Fruit fly (Drosophila melanogaster) whole organism, embryonic: ENCODE measurements around the gene LanB1.

Source experiments
- Abd-B ChIP-seq: fragments of 200-800 bp; sonication (Bioruptor generic); optimal IDR thresholded peaks from 2 replicates; lab custom pipeline; 2018; ENCODE audit warnings: missing biosample characterization, mild to moderate bottlenecking, missing genetic modification characterization, moderate library complexity
- CG15601 ChIP-seq: fragments of 200-800 bp; sonication (Bioruptor generic); optimal IDR thresholded peaks from 3 replicates; lab custom pipeline; 2019; ENCODE audit warnings: missing biosample characterization, mild to moderate bottlenecking, missing genetic modification characterization, moderate library complexity
- CG16863 ChIP-seq: fragments of 200-800 bp; sonication (Bioruptor generic); optimal IDR thresholded peaks from 3 replicates; lab custom pipeline; 2016; ENCODE audit warnings: missing biosample characterization, missing genetic modification characterization
- CG17328 ChIP-seq: fragments of 200-800 bp; sonication (Bioruptor generic); IDR thresholded peaks from 2 replicates; pipeline ENCODE4 v1.3.6; 2022; ENCODE audit warnings: missing biosample characterization, missing genetic modification characterization
- CG17802 ChIP-seq: fragments of 200-800 bp; sonication (Bioruptor generic); optimal IDR thresholded peaks from 2 replicates; lab custom pipeline; 2018; ENCODE audit warnings: missing biosample characterization, mild to moderate bottlenecking, missing genetic modification characterization, moderate library complexity
- CG3281 ChIP-seq: fragments of 200-800 bp; sonication (Bioruptor generic); optimal IDR thresholded peaks from 3 replicates; lab custom pipeline; 2017; ENCODE audit warnings: missing biosample characterization, mild to moderate bottlenecking, missing genetic modification characterization
- CG42726 ChIP-seq: fragments of 200-800 bp; sonication (Bioruptor generic); IDR thresholded peaks from 2 replicates; pipeline ENCODE4 v1.3.6; 2022; ENCODE audit warnings: missing biosample characterization, missing genetic modification characterization; ENCODE audit not compliant: partially characterized antibody
- CG4282 ChIP-seq: fragments of 200-800 bp; sonication (Bioruptor generic); optimal IDR thresholded peaks from 2 replicates; lab custom pipeline; 2016; ENCODE audit warnings: missing biosample characterization, missing genetic modification characterization
- CG7745 ChIP-seq: fragments of 200-800 bp; sonication (Bioruptor generic); optimal IDR thresholded peaks from 2 replicates; lab custom pipeline; 2018; ENCODE audit warnings: missing biosample characterization, mild to moderate bottlenecking, missing genetic modification characterization, moderate library complexity
- CG7839 ChIP-seq: fragments of 200-800 bp; sonication (Bioruptor generic); optimal IDR thresholded peaks from 3 replicates; lab custom pipeline; 2018; ENCODE audit warnings: missing biosample characterization, mild to moderate bottlenecking, missing genetic modification characterization, moderate library complexity
- CG7928 ChIP-seq: fragments of 200-800 bp; sonication (Bioruptor generic); optimal IDR thresholded peaks from 2 replicates; lab custom pipeline; 2017; ENCODE audit warnings: missing biosample characterization, mild to moderate bottlenecking, missing genetic modification characterization
- CG8924 ChIP-seq: fragments of 200-800 bp; optimal IDR thresholded peaks from 3 replicates; lab custom pipeline; 2019; ENCODE audit warnings: missing biosample characterization, mild to moderate bottlenecking, missing genetic modification characterization, moderate library complexity
- CG9215 ChIP-seq: fragments of 200-800 bp; sonication (Bioruptor generic); IDR thresholded peaks from 2 replicates; pipeline ENCODE4 v1.3.6; 2022; ENCODE audit warnings: missing biosample characterization, missing genetic modification characterization
- D ChIP-seq, 2 experiments: fragments of 200-800 bp in 1 of 2; fragments of >200 bp in 1 of 2; sonication (Bioruptor generic) in 1 of 2; optimal IDR thresholded peaks; 2 replicates in 1 of 2; 3 replicates in 1 of 2; lab custom pipeline; 2017; ENCODE audit warnings: mild to moderate bottlenecking in 1 of 2, missing biosample characterization in 1 of 2, missing genetic modification characterization in 1 of 2, missing genetic modification reagents in 1 of 2
- Doc2 ChIP-seq: fragments of 200-800 bp; sonication (Bioruptor generic); IDR thresholded peaks from 2 replicates; pipeline ENCODE4 v1.3.6; 2022; ENCODE audit warnings: missing biosample characterization, missing genetic modification characterization
- Dref ChIP-seq: fragments of 200-800 bp; sonication (Bioruptor generic); IDR thresholded peaks from 2 replicates; pipeline ENCODE4 v1.3.6; 2022; ENCODE audit warnings: missing biosample characterization, missing genetic modification characterization
- Fer1 ChIP-seq: fragments of 200-800 bp; sonication (Bioruptor generic); optimal IDR thresholded peaks from 2 replicates; lab custom pipeline; 2017; ENCODE audit warnings: missing biosample characterization, mild to moderate bottlenecking, missing genetic modification characterization
- H15 ChIP-seq: fragments of 200-800 bp; sonication (Bioruptor generic); IDR thresholded peaks from 3 replicates; pipeline ENCODE4 v1.3.6; 2022; ENCODE audit warnings: missing biosample characterization, missing genetic modification characterization
- Hey ChIP-seq: fragments of 200-800 bp; sonication (Bioruptor generic); optimal IDR thresholded peaks from 3 replicates; lab custom pipeline; 2018; ENCODE audit warnings: missing biosample characterization, mild to moderate bottlenecking, missing genetic modification characterization
- Hr51 ChIP-seq, 2 experiments: fragments of 200-800 bp; sonication (Bioruptor generic); optimal IDR thresholded peaks; 2 replicates in 1 of 2; 3 replicates in 1 of 2; lab custom pipeline; 2016 to 2018; ENCODE audit warnings: missing biosample characterization in 2 of 2, missing genetic modification characterization in 2 of 2, mild to moderate bottlenecking in 1 of 2, moderate library complexity in 1 of 2
- Kr ChIP-seq: fragments of 200-800 bp; sonication (Bioruptor generic); optimal IDR thresholded peaks from 2 replicates; lab custom pipeline; 2017; ENCODE audit warnings: missing biosample characterization, mild to moderate bottlenecking, missing genetic modification characterization
- Mes4 ChIP-seq: fragments of 200-800 bp; sonication (Bioruptor generic); optimal IDR thresholded peaks from 2 replicates; lab custom pipeline; 2016; ENCODE audit warnings: missing biosample characterization, missing genetic modification characterization
- Nf-YB ChIP-seq: fragments of 200-800 bp; sonication (Bioruptor generic); optimal IDR thresholded peaks from 3 replicates; lab custom pipeline; 2019; ENCODE audit warnings: missing biosample characterization, mild to moderate bottlenecking, missing genetic modification characterization, moderate library complexity
- Ravus ChIP-seq: fragments of 200-800 bp; sonication (Bioruptor generic); IDR thresholded peaks from 2 replicates; pipeline ENCODE4 v1.3.6; 2022; ENCODE audit warnings: missing biosample characterization, missing genetic modification characterization
- Taf1 ChIP-seq: fragments of 200-800 bp; sonication (Bioruptor generic); IDR thresholded peaks from 2 replicates; pipeline ENCODE4 v1.3.6; 2022; ENCODE audit warnings: missing biosample characterization, missing genetic modification characterization
- Xbp1 ChIP-seq: fragments of 200-800 bp; sonication (Bioruptor generic); optimal IDR thresholded peaks from 3 replicates; lab custom pipeline; 2016; ENCODE audit warnings: missing biosample characterization, mild to moderate bottlenecking, missing genetic modification characterization
- ac ChIP-seq: fragments of 200-800 bp; sonication (Bioruptor generic); optimal IDR thresholded peaks from 3 replicates; lab custom pipeline; 2017; ENCODE audit warnings: missing biosample characterization, mild to moderate bottlenecking, missing genetic modification characterization
- ara ChIP-seq: fragments of 200-800 bp; sonication (Bioruptor generic); IDR thresholded peaks from 2 replicates; pipeline ENCODE4 v1.3.6; 2022; ENCODE audit warnings: missing biosample characterization, missing genetic modification characterization
- bcd ChIP-seq: fragments of 200-800 bp; sonication (Bioruptor generic); optimal IDR thresholded peaks from 2 replicates; lab custom pipeline; 2017; ENCODE audit warnings: missing biosample characterization, mild to moderate bottlenecking, missing genetic modification characterization
- bsh ChIP-seq, 2 experiments: fragments of 200-800 bp; sonication (Bioruptor generic); optimal IDR thresholded peaks; 2 replicates each; lab custom pipeline; 2017 to 2018; ENCODE audit warnings: mild to moderate bottlenecking in 2 of 2, missing biosample characterization in 2 of 2, missing genetic modification characterization in 2 of 2, moderate library complexity in 1 of 2
- chif ChIP-seq, 2 experiments: fragments of 200-800 bp; sonication (Bioruptor generic); optimal IDR thresholded peaks; 3 replicates each; lab custom pipeline; 2016; ENCODE audit warnings: missing biosample characterization in 2 of 2, missing genetic modification characterization in 2 of 2
- chn ChIP-seq: fragments of 200-800 bp; sonication (Bioruptor generic); optimal IDR thresholded peaks from 2 replicates; lab custom pipeline; 2016; ENCODE audit warnings: missing biosample characterization, missing genetic modification characterization
- dpn ChIP-seq, 2 experiments: fragments of 200-800 bp; sonication (Bioruptor generic); optimal IDR thresholded peaks; 3 replicates each; lab custom pipeline; 2016; ENCODE audit warnings: missing biosample characterization in 2 of 2, missing genetic modification characterization in 2 of 2
- eyg ChIP-seq: fragments of 200-800 bp; sonication (Bioruptor generic); optimal IDR thresholded peaks from 3 replicates; lab custom pipeline; 2016; ENCODE audit warnings: missing biosample characterization, missing genetic modification characterization
- fru ChIP-seq: fragments of >200 bp; optimal IDR thresholded peaks from 2 replicates; lab custom pipeline; 2017
- gce ChIP-seq: fragments of 200-800 bp; sonication (Bioruptor generic); IDR thresholded peaks from 3 replicates; pipeline ENCODE4 v1.3.6; 2022; ENCODE audit warnings: missing biosample characterization, missing genetic modification characterization
- gfzf ChIP-seq: fragments of 200-800 bp; sonication (Bioruptor generic); optimal IDR thresholded peaks from 2 replicates; lab custom pipeline; 2016; ENCODE audit warnings: missing biosample characterization, mild to moderate bottlenecking, missing genetic modification characterization, moderate library complexity
- ind ChIP-seq: fragments of 200-800 bp; sonication (Bioruptor generic); optimal IDR thresholded peaks from 3 replicates; lab custom pipeline; 2016; ENCODE audit warnings: missing biosample characterization, missing genetic modification characterization
- jing ChIP-seq: fragments of 200-800 bp; sonication (Bioruptor generic); optimal IDR thresholded peaks from 2 replicates; lab custom pipeline; 2018; ENCODE audit warnings: missing biosample characterization, mild to moderate bottlenecking, missing genetic modification characterization
- lola ChIP-seq, 3 experiments: fragments of >200 bp in 2 of 3; fragments of 200-800 bp in 1 of 3; sonication (Bioruptor generic) in 1 of 3; optimal IDR thresholded peaks; 2 replicates each; lab custom pipeline; 2017 to 2019; ENCODE audit warnings: missing biosample characterization in 3 of 3, missing genetic modification characterization in 3 of 3, mild to moderate bottlenecking in 1 of 3, moderate library complexity in 1 of 3
- maf-S ChIP-seq: fragments of 200-800 bp; sonication (Bioruptor generic); optimal IDR thresholded peaks from 2 replicates; lab custom pipeline; 2016; ENCODE audit warnings: missing biosample characterization, missing genetic modification characterization
- oc ChIP-seq: fragments of 200-800 bp; sonication (Bioruptor generic); optimal IDR thresholded peaks from 2 replicates; lab custom pipeline; 2018; ENCODE audit warnings: missing biosample characterization, mild to moderate bottlenecking, missing genetic modification characterization, moderate library complexity
- ro ChIP-seq: fragments of 200-800 bp; sonication (Bioruptor generic); IDR thresholded peaks from 2 replicates; pipeline ENCODE4 v1.3.6; 2022; ENCODE audit warnings: missing biosample characterization, missing genetic modification characterization
- stwl ChIP-seq: fragments of 200-800 bp; sonication (Bioruptor generic); optimal IDR thresholded peaks from 3 replicates; lab custom pipeline; 2018; ENCODE audit warnings: missing biosample characterization, mild to moderate bottlenecking, missing genetic modification characterization, moderate library complexity
- tap ChIP-seq: fragments of 200-800 bp; optimal IDR thresholded peaks from 3 replicates; lab custom pipeline; 2019; ENCODE audit warnings: missing biosample characterization, mild to moderate bottlenecking, missing genetic modification characterization, moderate library complexity
- tin ChIP-seq: fragments of 200-800 bp; sonication (Bioruptor generic); optimal IDR thresholded peaks from 3 replicates; lab custom pipeline; 2016; ENCODE audit warnings: missing biosample characterization, missing genetic modification characterization
- ttk ChIP-seq: fragments of 200-800 bp; sonication (Bioruptor generic); IDR thresholded peaks from 2 replicates; pipeline ENCODE4 v2.1.2; 2022; ENCODE audit warnings: missing biosample characterization, missing genetic modification characterization
- twi ChIP-seq: fragments of 200-800 bp; optimal IDR thresholded peaks from 2 replicates; lab custom pipeline; 2019; ENCODE audit warnings: missing biosample characterization, mild to moderate bottlenecking, missing genetic modification characterization, moderate library complexity
- zen2 ChIP-seq: fragments of 200-800 bp; sonication (Bioruptor generic); IDR thresholded peaks from 3 replicates; pipeline ENCODE4 v1.3.6; 2022; ENCODE audit warnings: missing biosample characterization, missing genetic modification characterization; ENCODE audit not compliant: partially characterized antibody

Gene LanB1

dm6 chr2L:7811249-7812002, at the start of gene LanB1 (continued):
- TF ChIP-seq ac (GFP tag; lab: Kevin White, UChicago) (peak; percentile 30), CG9215 (no peak), fru (lab: Kevin White, UChicago) (no peak), Abd-B (GFP tag; lab: Kevin White, UChicago) (no peak), Hr51 (GFP tag; optimal IDR thresholded peaks at IDR 0.05; lab: Kevin White, UChicago) (no peak), CG42726 (GFP tag; lab: Robert Waterston, UW) (peak; percentile 68; the same call in 1 of the 2 replicates), Mes4 (GFP tag; lab: Kevin White, UChicago) (no peak), D (optimal IDR thresholded peaks at IDR 0.05; lab: Kevin White, UChicago) (no peak), D (GFP tag; optimal IDR thresholded peaks at IDR 0.05; lab: Kevin White, UChicago) (no peak), eyg (GFP tag; lab: Kevin White, UChicago) (no peak), Hey (tag; lab: Kevin White, UChicago) (no peak), oc (tag; lab: Kevin White, UChicago) (peak; percentile 52), ind (no peak), Fer1 (GFP tag; lab: Kevin White, UChicago) (peak; percentile 1), Kr (peak; percentile 18), CG17802 (tag; lab: Kevin White, UChicago) (no peak), chn (GFP tag; lab: Kevin White, UChicago) (no peak), ro (GFP tag; lab: Robert Waterston, UW) (no peak), tap (tag; lab: Kevin White, UChicago) (no peak), H15 (GFP tag; lab: Robert Waterston, UW) (no peak), CG4282 (no peak), Nf-YB (GFP tag; lab: Kevin White, UChicago) (no peak), Doc2 (GFP tag; lab: Robert Waterston, UW) (no peak), CG15601 (tag; lab: Kevin White, UChicago) (no peak), chif (GFP tag; optimal IDR thresholded peaks at IDR 0.05; lab: Kevin White, UChicago) (no peak), tin (GFP tag; lab: Kevin White, UChicago) (no peak), jing (GFP tag; lab: Kevin White, UChicago) (no peak), dpn (GFP tag; optimal IDR thresholded peaks at IDR 0.05; lab: Kevin White, UChicago) (no peak), gce (GFP tag; lab: Robert Waterston, UW) (peak; percentile 16; the same call in 1 of the 3 replicates), gfzf (GFP tag; lab: Kevin White, UChicago) (no peak), Taf1 (no peak), Xbp1 (GFP tag; lab: Kevin White, UChicago) (no peak), CG16863 (GFP tag; lab: Kevin White, UChicago) (peak; percentile 99), Dref (GFP tag; lab: Robert Waterston, UW) (peak; percentile 69), lola (GFP tag; optimal IDR thresholded peaks at IDR 0.05; lab: Kevin White, UChicago) (no peak), ara (GFP tag; lab: Robert Waterston, UW) (peak; percentile 29; the same call in 1 of the 2 replicates), CG7745 (no peak), CG7928 (GFP tag; lab: Kevin White, UChicago) (no peak), bsh (GFP tag; optimal IDR thresholded peaks at IDR 0.05; lab: Kevin White, UChicago) (peak in 1 of 2 experiments; percentile 4), bcd (no peak), ttk (GFP tag; lab: Robert Waterston, UW) (no peak), Ravus (no peak), maf-S (no peak), CG8924 (peak; percentile 3), twi (tag; lab: Kevin White, UChicago) (peak; percentile 44), CG7839 (tag; lab: Kevin White, UChicago) (no peak), stwl (tag; lab: Kevin White, UChicago) (peak; percentile 58), zen2 (GFP tag; lab: Robert Waterston, UW) (peak; percentile 61), CG17328 (GFP tag; lab: Robert Waterston, UW) (no peak), CG3281 (no peak)
